Worm (Caenorhabditis elegans): Measurements from ENCODE around the gene rpb-2.

Gene rpb-2

DNA sequence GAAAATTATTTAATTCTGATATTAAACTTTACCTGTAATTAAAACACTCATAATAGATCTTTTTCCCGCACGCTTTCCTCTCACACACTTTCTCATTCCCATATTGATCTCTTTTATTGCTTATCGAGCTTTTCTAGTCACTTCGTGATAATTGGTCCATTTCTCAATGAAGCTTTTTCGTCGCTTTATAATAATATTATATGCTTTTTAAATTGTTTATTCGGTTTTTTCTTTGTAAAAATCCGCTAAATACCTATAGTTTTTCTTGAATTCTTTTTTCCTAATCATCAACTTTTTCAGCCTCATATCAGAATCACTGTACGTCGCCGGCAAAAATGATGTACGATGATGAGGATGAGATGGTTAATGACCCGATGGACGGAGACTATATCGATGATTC, at the start of gene rpb-2:
Gene rpb-2, plus strand, starts transcription at position 301 of the 400 bp plus-strand sequence.
- TF ChIP-seq sox-2 (GFP tag; IDR thresholded peaks at IDR 0.05) (no peak), fkh-10 (GFP tag; optimal IDR thresholded peaks at IDR 0.05) (no peak), ets-4 (tag; optimal IDR thresholded peaks at IDR 0.05) (no peak), eyg-1 (tag; optimal IDR thresholded peaks at IDR 0.05) (no peak), T23F11.4 (GFP tag; optimal IDR thresholded peaks at IDR 0.05) (no peak), zip-5 (tag; optimal IDR thresholded peaks at IDR 0.05) (no peak), ceh-2 (tag; optimal IDR thresholded peaks at IDR 0.05) (no peak), unc-55 (GFP tag; optimal IDR thresholded peaks at IDR 0.05) (no peak), K02D7.2 (tag; optimal IDR thresholded peaks at IDR 0.05) (no peak), C38D4.7 (GFP tag; optimal IDR thresholded peaks at IDR 0.05) (no peak), ceh-6 (GFP tag; optimal IDR thresholded peaks at IDR 0.05) (no peak), ceh-45 (GFP tag; IDR thresholded peaks at IDR 0.05) (no peak), ref-2 (tag; optimal IDR thresholded peaks at IDR 0.05) (no peak), odd-2 (tag; optimal IDR thresholded peaks at IDR 0.05) (no peak), che-1 (tag; optimal IDR thresholded peaks at IDR 0.05) (no peak), dmd-4 (tag; optimal IDR thresholded peaks at IDR 0.05; ENCODE audit: borderline replicate concordance) (no peak), ceh-24 (tag; optimal IDR thresholded peaks at IDR 0.05) (no peak), ceh-9 (tag; optimal IDR thresholded peaks at IDR 0.05) (no peak), hlh-8 (tag; optimal IDR thresholded peaks at IDR 0.05) (no peak)

- TF ChIP-seq npax-4 (tag; optimal IDR thresholded peaks at IDR 0.05) (no peak), hlh-13 (GFP tag; optimal IDR thresholded peaks at IDR 0.05) (no peak), hlh-8 (tag; optimal IDR thresholded peaks at IDR 0.05) (no peak)
Observed at ce11 chrIII:4890997-4891396, 48.4 kb upstream of the rpb-2 start, which contains the start of gene F26F4.5. Gene F26F4.5 (minus strand): TSS chrIII:4891252.

- TF ChIP-seq C08G9.2 (tag; optimal IDR thresholded peaks at IDR 0.05): no peak
- no peak for TF ChIP-seq tbx-7 (tag; optimal IDR thresholded peaks at IDR 0.05)
- no peak for TF ChIP-seq hlh-6 (tag; optimal IDR thresholded peaks at IDR 0.05)
- no peak for TF ChIP-seq che-1 (tag; optimal IDR thresholded peaks at IDR 0.05)
- TF ChIP-seq ets-4 (tag; optimal IDR thresholded peaks at IDR 0.05): no peak
- no peak for TF ChIP-seq C38D4.7 (GFP tag; optimal IDR thresholded peaks at IDR 0.05)
- TF ChIP-seq dmd-4 (tag; optimal IDR thresholded peaks at IDR 0.05; ENCODE audit: borderline replicate concordance): no peak
- no peak for TF ChIP-seq ama-1 (optimal IDR thresholded peaks at IDR 0.05)
- no peak for TF ChIP-seq F13H6.1 (tag; optimal IDR thresholded peaks at IDR 0.05)
- no peak for TF ChIP-seq elt-4 (tag; optimal IDR thresholded peaks at IDR 0.05)
- TF ChIP-seq pat-9 (tag; optimal IDR thresholded peaks at IDR 0.05): no peak
- TF ChIP-seq ceh-19 (GFP tag; optimal IDR thresholded peaks at IDR 0.05): no peak
- TF ChIP-seq T23F11.4 (GFP tag; optimal IDR thresholded peaks at IDR 0.05): no peak
- TF ChIP-seq ztf-16 (tag; optimal IDR thresholded peaks at IDR 0.05): no peak
- no peak for TF ChIP-seq lin-11 (tag; optimal IDR thresholded peaks at IDR 0.05)
- TF ChIP-seq fax-1 (tag; optimal IDR thresholded peaks at IDR 0.05): no peak
- TF ChIP-seq ceh-9 (tag; optimal IDR thresholded peaks at IDR 0.05): no peak
- TF ChIP-seq nhr-11 (tag; optimal IDR thresholded peaks at IDR 0.05): no peak
Observed at ce11 chrIII:4893540-4893939, 45.8 kb upstream of the rpb-2 start, which contains the start of gene F26F4.6. Gene F26F4.6 (minus strand): TSS chrIII:4893640.

ce11 chrIII:4895313-4895712, 44.1 kb upstream of the rpb-2 start:
- TF ChIP-seq ttx-3 (tag; optimal IDR thresholded peaks at IDR 0.05) (no peak), K02D7.2 (tag; optimal IDR thresholded peaks at IDR 0.05) (no peak), F13H6.1 (tag; optimal IDR thresholded peaks at IDR 0.05) (no peak), che-1 (tag; optimal IDR thresholded peaks at IDR 0.05) (no peak), ceh-48 (tag; optimal IDR thresholded peaks at IDR 0.05) (no peak), ama-1 (optimal IDR thresholded peaks at IDR 0.05) (no peak), ceh-19 (GFP tag; optimal IDR thresholded peaks at IDR 0.05) (no peak), npax-4 (tag; optimal IDR thresholded peaks at IDR 0.05) (no peak), ceh-9 (tag; optimal IDR thresholded peaks at IDR 0.05) (no peak), pqm-1 (tag; optimal IDR thresholded peaks at IDR 0.05) (no peak), pha-4 (tag; optimal IDR thresholded peaks at IDR 0.05) (no peak), hlh-15 (tag; optimal IDR thresholded peaks at IDR 0.05) (no peak)
